Fruit fly (Drosophila melanogaster) whole organism, wandering third instar larva: ENCODE results near the gene CG4325.

Source experiments
- Abd-B ChIP-seq: fragments of >200 bp; optimal IDR thresholded peaks from 2 replicates; lab custom pipeline; 2017; ENCODE audit warnings: missing biosample characterization, missing genetic modification characterization
- CG32264 ChIP-seq: fragments of 200-800 bp; sonication (Bioruptor generic); optimal IDR thresholded peaks from 2 replicates; lab custom pipeline; 2016; ENCODE audit warnings: missing biosample characterization, missing genetic modification characterization
- CG9705 ChIP-seq: fragments of 200-800 bp; sonication (Bioruptor generic); optimal IDR thresholded peaks from 2 replicates; lab custom pipeline; 2018; ENCODE audit warnings: missing biosample characterization, mild to moderate bottlenecking, missing genetic modification characterization
- CrebA ChIP-seq: fragments of 200-800 bp; sonication (Bioruptor generic); optimal IDR thresholded peaks from 2 replicates; lab custom pipeline; 2016; ENCODE audit warnings: missing biosample characterization, mild to moderate bottlenecking, missing genetic modification characterization, borderline replicate concordance
- Dfd ChIP-seq: fragments of >200 bp; optimal IDR thresholded peaks from 2 replicates; lab custom pipeline; 2017; ENCODE audit warnings: missing biosample characterization, missing genetic modification characterization
- Dif ChIP-seq: fragments of 200-275, 200-300 bp; sonication (Bioruptor generic); optimal IDR thresholded peaks from 2 replicates; lab custom pipeline; 2018; ENCODE audit warnings: missing biosample characterization, missing genetic modification characterization; ENCODE audit not compliant: partially characterized antibody
- GATAd ChIP-seq: sonication (Bioruptor generic); optimal IDR thresholded peaks from 2 replicates; lab custom pipeline; 2016; ENCODE audit warnings: missing biosample characterization, missing genetic modification characterization
- HLH106 ChIP-seq: fragments of 200-800 bp; optimal IDR thresholded peaks from 3 replicates; lab custom pipeline; 2019; ENCODE audit warnings: missing biosample characterization, mild to moderate bottlenecking, missing genetic modification characterization, moderate library complexity
- Hnf4 ChIP-seq: fragments of 200-800 bp; sonication (Bioruptor generic); optimal IDR thresholded peaks from 2 replicates; lab custom pipeline; 2016; ENCODE audit warnings: missing biosample characterization, mild to moderate bottlenecking, missing genetic modification characterization
- Hr78 ChIP-seq: fragments of >200 bp; optimal IDR thresholded peaks from 2 replicates; lab custom pipeline; 2017; ENCODE audit warnings: missing biosample characterization, missing genetic modification characterization
- Hr83 ChIP-seq: fragments of 200-300 bp; sonication (Bioruptor generic); optimal IDR thresholded peaks from 2 replicates; lab custom pipeline; 2016; ENCODE audit warnings: missing biosample characterization, mild to moderate bottlenecking, missing genetic modification characterization, moderate library complexity; ENCODE audit not compliant: poor library complexity, severe bottlenecking
- Jra ChIP-seq: sonication (Bioruptor generic); optimal IDR thresholded peaks from 2 replicates; lab custom pipeline; 2016; ENCODE audit warnings: missing biosample characterization, missing genetic modification characterization
- Mio ChIP-seq: sonication (Bioruptor generic); optimal IDR thresholded peaks from 2 replicates; lab custom pipeline; 2016; ENCODE audit warnings: missing biosample characterization, missing genetic modification characterization
- Myc ChIP-seq: fragments of >200 bp; optimal IDR thresholded peaks from 2 replicates; lab custom pipeline; 2017
- N ChIP-seq: fragments of >200 bp; optimal IDR thresholded peaks from 2 replicates; lab custom pipeline; 2018; ENCODE audit warnings: missing biosample characterization, missing external identifiers, missing genetic modification characterization
- OdsH ChIP-seq: fragments of 200-800 bp; sonication (Bioruptor generic); optimal IDR thresholded peaks from 2 replicates; lab custom pipeline; 2016; ENCODE audit warnings: missing biosample characterization, mild to moderate bottlenecking, missing genetic modification characterization
- Rel ChIP-seq, 2 experiments: fragments of 200-800 bp; sonication (Bioruptor generic) in 1 of 2; optimal IDR thresholded peaks; 2 replicates in 1 of 2; 3 replicates in 1 of 2; lab custom pipeline; 2016 to 2019; ENCODE audit warnings: mild to moderate bottlenecking in 2 of 2, missing biosample characterization in 2 of 2, missing genetic modification characterization in 2 of 2, moderate library complexity in 1 of 2
- Sp1 ChIP-seq: fragments of 200-800 bp; sonication (Bioruptor generic); optimal IDR thresholded peaks from 3 replicates; lab custom pipeline; 2019; ENCODE audit warnings: missing biosample characterization, mild to moderate bottlenecking, missing genetic modification characterization, moderate library complexity
- Vsx2 ChIP-seq: fragments of 200-300, 225-300 bp; sonication (Bioruptor generic); optimal IDR thresholded peaks from 2 replicates; lab custom pipeline; 2018; ENCODE audit warnings: missing biosample characterization, missing genetic modification characterization; ENCODE audit not compliant: partially characterized antibody
- br ChIP-seq: fragments of 200-800 bp; sonication (Bioruptor generic); optimal IDR thresholded peaks from 2 replicates; lab custom pipeline; 2016; ENCODE audit warnings: missing biosample characterization, missing genetic modification characterization
- brk ChIP-seq: fragments of 200-800 bp; sonication (Bioruptor generic); optimal IDR thresholded peaks from 2 replicates; lab custom pipeline; 2016; ENCODE audit warnings: missing biosample characterization, mild to moderate bottlenecking, missing genetic modification characterization
- dl ChIP-seq, 2 experiments: fragments of 175-275, 200-275 bp in 1 of 2; fragments of 200-275 bp in 1 of 2; sonication (Bioruptor generic); optimal IDR thresholded peaks; lab custom pipeline; 2018; ENCODE audit warnings: mild to moderate bottlenecking in 2 of 2, missing biosample characterization in 2 of 2, missing genetic modification characterization in 2 of 2, moderate library complexity in 2 of 2; ENCODE audit not compliant: partially characterized antibody in 2 of 2, insufficient read depth in 1 of 2
- dmrt93B ChIP-seq: fragments of 200-800 bp; sonication (Bioruptor generic); optimal IDR thresholded peaks from 2 replicates; lab custom pipeline; 2018; ENCODE audit warnings: missing biosample characterization, mild to moderate bottlenecking, missing genetic modification characterization
- dsf ChIP-seq: sonication (Bioruptor generic); optimal IDR thresholded peaks from 2 replicates; lab custom pipeline; 2016; ENCODE audit warnings: missing biosample characterization, missing genetic modification characterization, borderline replicate concordance
- ey ChIP-seq: fragments of 200-800 bp; sonication (Bioruptor generic); optimal IDR thresholded peaks from 2 replicates; lab custom pipeline; 2016; ENCODE audit warnings: missing biosample characterization, missing genetic modification characterization
- foxo ChIP-seq, 2 experiments: fragments of 200-800 bp; sonication (Bioruptor generic); optimal IDR thresholded peaks; 2 replicates in 1 of 2; 3 replicates in 1 of 2; lab custom pipeline; 2016 to 2017; ENCODE audit warnings: missing biosample characterization in 2 of 2, missing genetic modification characterization in 2 of 2
- fru ChIP-seq: fragments of 200-800 bp; sonication (Bioruptor generic); optimal IDR thresholded peaks from 3 replicates; lab custom pipeline; 2016; ENCODE audit warnings: missing biosample characterization, mild to moderate bottlenecking, missing genetic modification characterization
- h ChIP-seq: fragments of 200-800 bp; sonication (Bioruptor generic); optimal IDR thresholded peaks from 3 replicates; lab custom pipeline; 2016; ENCODE audit warnings: missing biosample characterization, mild to moderate bottlenecking, missing genetic modification characterization
- jim ChIP-seq: fragments of 175-275, 200-325 bp; sonication (Bioruptor generic); optimal IDR thresholded peaks from 2 replicates; lab custom pipeline; 2016; ENCODE audit warnings: missing biosample characterization, mild to moderate bottlenecking, missing genetic modification characterization
- lola ChIP-seq: fragments of >200 bp; optimal IDR thresholded peaks from 2 replicates; lab custom pipeline; 2017; ENCODE audit warnings: missing biosample characterization, missing genetic modification characterization
- pan ChIP-seq: fragments of >200 bp; optimal IDR thresholded peaks from 2 replicates; lab custom pipeline; 2017
- psq ChIP-seq: fragments of 200-800 bp; sonication (Bioruptor generic); optimal IDR thresholded peaks from 3 replicates; lab custom pipeline; 2017; ENCODE audit warnings: missing biosample characterization, mild to moderate bottlenecking, missing genetic modification characterization, moderate library complexity
- rgr ChIP-seq: fragments of 200-800 bp; sonication (Bioruptor generic); optimal IDR thresholded peaks from 3 replicates; lab custom pipeline; 2016; ENCODE audit warnings: missing biosample characterization, mild to moderate bottlenecking, missing genetic modification characterization
- sage ChIP-seq: fragments of 200-800 bp; sonication (Bioruptor generic); optimal IDR thresholded peaks from 2 replicates; lab custom pipeline; 2016; ENCODE audit warnings: missing biosample characterization, mild to moderate bottlenecking, missing genetic modification characterization
- sv ChIP-seq: fragments of 200-800 bp; sonication (Bioruptor generic); optimal IDR thresholded peaks from 3 replicates; lab custom pipeline; 2016; ENCODE audit warnings: missing biosample characterization, missing genetic modification characterization
- tai ChIP-seq: sonication (Bioruptor generic); optimal IDR thresholded peaks from 2 replicates; lab custom pipeline; 2016; ENCODE audit warnings: missing biosample characterization, missing genetic modification characterization
- usp ChIP-seq: fragments of >200 bp; optimal IDR thresholded peaks from 2 replicates; lab custom pipeline; 2017; ENCODE audit warnings: missing biosample characterization, missing genetic modification characterization
- woc ChIP-seq: sonication (Bioruptor generic); optimal IDR thresholded peaks from 2 replicates; lab custom pipeline; 2016; ENCODE audit warnings: missing biosample characterization, mild to moderate bottlenecking, missing genetic modification characterization

Gene CG4325

dm6 chrX:2065073-2065472, 21.5 kb upstream of the CG4325 start, which contains the start of gene CG4281 (continued):
- TF ChIP-seq br = no peak
- TF ChIP-seq, all 38 proteins: peak for 5

dm6 chrX:2061849-2062248, 18.2 kb upstream of the CG4325 start, which contains the start of gene Sik2:
Sik2 (minus strand) TSS chrX:2061915.
- TF ChIP-seq pan (lab: Kevin White, UChicago) (no peak), sv (no peak), CrebA (GFP tag; lab: Kevin White, UChicago) (no peak), Abd-B (GFP tag; lab: Kevin White, UChicago) (no peak), fru (GFP tag; lab: Kevin White, UChicago) (no peak), OdsH (GFP tag; lab: Kevin White, UChicago) (no peak)

- TF ChIP-seq HLH106 (tag; lab: Kevin White, UChicago) = peak; percentile 20
- peak; percentile 34 for TF ChIP-seq Sp1 (GFP tag; lab: Kevin White, UChicago)
- peak; percentile 56 for TF ChIP-seq Myc (lab: Kevin White, UChicago)
- no peak for TF ChIP-seq CG9705 (GFP tag; lab: Kevin White, UChicago)
- no peak for TF ChIP-seq Hnf4
Measured at dm6 chrX:2061119-2061518, 17.5 kb upstream of the CG4325 start.

- TF ChIP-seq Abd-B (GFP tag; lab: Kevin White, UChicago) (no peak), dl (GFP tag; optimal IDR thresholded peaks at IDR 0.05; lab: Kevin White, UChicago; ENCODE audit: insufficient read depth in 1 of 2, partially characterized antibody in 2 of 2) (peak; percentile 69 to 81), GATAd (GFP tag; lab: Kevin White, UChicago) (peak; percentile 56), rgr (GFP tag; lab: Kevin White, UChicago) (peak; percentile 97), Hr78 (GFP tag; lab: Kevin White, UChicago) (no peak), Dfd (GFP tag; lab: Kevin White, UChicago) (no peak), brk (GFP tag; lab: Kevin White, UChicago) (no peak), ey (GFP tag; lab: Kevin White, UChicago) (peak; percentile 97), foxo (GFP tag; optimal IDR thresholded peaks at IDR 0.05; lab: Kevin White, UChicago) (peak; percentile 77 to 99), fru (GFP tag; lab: Kevin White, UChicago) (peak; percentile 97), CrebA (GFP tag; lab: Kevin White, UChicago) (no peak), CG32264 (GFP tag; lab: Kevin White, UChicago) (peak; percentile 86), pan (lab: Kevin White, UChicago) (no peak), br (peak; percentile 98), h (GFP tag; lab: Kevin White, UChicago) (peak; percentile 98), dmrt93B (peak; percentile 88), usp (GFP tag; lab: Kevin White, UChicago) (no peak), OdsH (GFP tag; lab: Kevin White, UChicago) (peak; percentile 96), Jra (GFP tag; lab: Kevin White, UChicago) (peak; percentile 90), Hr83 (GFP tag; lab: Kevin White, UChicago) (peak; percentile 98), Vsx2 (no peak), tai (GFP tag; lab: Kevin White, UChicago) (no peak), CG9705 (GFP tag; lab: Kevin White, UChicago) (peak; percentile 93), dsf (GFP tag; lab: Kevin White, UChicago) (peak; percentile 79), woc (GFP tag; lab: Kevin White, UChicago) (peak; percentile 90), jim (GFP tag; lab: Kevin White, UChicago) (peak; percentile 37), Mio (GFP tag; lab: Kevin White, UChicago) (peak; percentile 89), Rel (GFP tag; optimal IDR thresholded peaks at IDR 0.05; lab: Kevin White, UChicago) (peak; percentile 75), Rel (tag; optimal IDR thresholded peaks at IDR 0.05; lab: Kevin White, UChicago) (peak; percentile 84), psq (peak; percentile 87), sage (GFP tag; lab: Kevin White, UChicago) (peak; percentile 84), sv (peak; percentile 93), Sp1 (GFP tag; lab: Kevin White, UChicago) (peak; percentile 94), N (GFP tag; lab: Kevin White, UChicago) (no peak), Hnf4 (peak; percentile 95), HLH106 (tag; lab: Kevin White, UChicago) (peak; percentile 95), Dif (GFP tag; lab: Kevin White, UChicago) (peak; percentile 76), lola (no peak), Myc (lab: Kevin White, UChicago) (no peak)
Measured at dm6 chrX:2050070-2050899, 6.7 kb upstream of the CG4325 start, which contains the start of gene moody. moody (minus strand) TSS chrX:2050120.
